Worm (Caenorhabditis elegans) whole organism, late embryonic: Measurements from ENCODE around the gene W04B5.8.
"Not testable (repeated sequence)": the region's sequence is repeated elsewhere in the genome, so short reads cannot be mapped to it uniquely, and the experiment has no call there.

ENCODE experiments used
- ama-1 ChIP-seq: fragments of 150-350 bp; optimal IDR thresholded peaks from 2 replicates; lab custom pipeline; 2014
- fkh-6 ChIP-seq: sonication (generic microtip); optimal IDR thresholded peaks from 2 replicates; lab custom pipeline; 2016; ENCODE audit warnings: missing genetic modification characterization, missing compliant biosample characterization
- pha-4 ChIP-seq: fragments of 150-350 bp; optimal IDR thresholded peaks from 2 replicates; lab custom pipeline; 2018; ENCODE audit warnings: missing biosample characterization, missing genetic modification reagents, missing genetic modification characterization
- tbx-2 ChIP-seq: sonication (generic microtip); optimal IDR thresholded peaks from 2 replicates; lab custom pipeline; 2016; ENCODE audit warnings: missing genetic modification characterization, missing compliant biosample characterization

ce11 chrIII:2435805-2436204 lies 9.7 kb downstream of the W04B5.8 start, which contains the start of gene E02H9.6:
- TF ChIP-seq fkh-6 (tag; lab: Kevin White, UChicago); pha-4 (tag; lab: Kevin White, UChicago); ama-1; tbx-2 (tag; lab: Kevin White, UChicago): not testable (repeated sequence)
